Worm (Caenorhabditis elegans) whole organism, L2 larva: Measurements from ENCODE around the gene ctns-1.

ENCODE experiments used
- C34F6.9 ChIP-seq: fragments of 150-350 bp; optimal IDR thresholded peaks from 2 replicates; lab custom pipeline; 2014; ENCODE audit warnings: missing biosample characterization, missing genetic modification characterization
- F13H6.1 ChIP-seq: sonication (generic microtip); optimal IDR thresholded peaks from 2 replicates; lab custom pipeline; 2016; ENCODE audit warnings: missing genetic modification characterization, missing compliant biosample characterization
- R02D3.7 ChIP-seq: fragments of 150-350 bp; optimal IDR thresholded peaks from 2 replicates; lab custom pipeline; 2014; ENCODE audit warnings: missing biosample characterization, missing genetic modification characterization
- Y55F3AM.14 ChIP-seq: fragments of 200-800 bp; sonication (Bioruptor generic); optimal IDR thresholded peaks from 2 replicates; lab custom pipeline; 2018; ENCODE audit warnings: mild to moderate bottlenecking, missing genetic modification characterization, missing compliant biosample characterization
- ZK546.5 ChIP-seq: sonication (generic microtip); optimal IDR thresholded peaks from 2 replicates; lab custom pipeline; 2017; ENCODE audit warnings: missing biosample characterization, missing genetic modification characterization
- alr-1 ChIP-seq: fragments of 150-350 bp; optimal IDR thresholded peaks from 2 replicates; lab custom pipeline; 2014; ENCODE audit warnings: missing biosample characterization, missing genetic modification characterization
- aly-2 ChIP-seq: fragments of 150-350 bp; optimal IDR thresholded peaks from 2 replicates; lab custom pipeline; 2014; ENCODE audit warnings: missing biosample characterization, missing genetic modification characterization
- ama-1 ChIP-seq: fragments of 150-350 bp; optimal IDR thresholded peaks from 2 replicates; lab custom pipeline; 2018; ENCODE audit warnings: inconsistent platforms
- blmp-1 ChIP-seq: sonication (generic microtip); optimal IDR thresholded peaks from 2 replicates; lab custom pipeline; 2017; ENCODE audit warnings: missing genetic modification characterization, mild to moderate bottlenecking, missing compliant biosample characterization, antibody characterized with exemption, moderate library complexity; ENCODE audit not compliant: insufficient read depth
- ceh-16 ChIP-seq: fragments of 150-350 bp; optimal IDR thresholded peaks from 2 replicates; lab custom pipeline; 2014; ENCODE audit warnings: missing biosample characterization, missing genetic modification characterization
- ceh-82 ChIP-seq: fragments of 150-350 bp; optimal IDR thresholded peaks from 2 replicates; lab custom pipeline; 2014; ENCODE audit warnings: missing biosample characterization, missing genetic modification characterization
- crh-2 ChIP-seq: sonication (generic microtip); optimal IDR thresholded peaks from 2 replicates; lab custom pipeline; 2017; ENCODE audit warnings: missing biosample characterization, missing genetic modification characterization
- dmd-4 ChIP-seq: sonication (generic microtip); optimal IDR thresholded peaks from 2 replicates; lab custom pipeline; 2017; ENCODE audit warnings: missing biosample characterization, missing genetic modification characterization
- egl-27 ChIP-seq: sonication (generic microtip); optimal IDR thresholded peaks from 3 replicates; lab custom pipeline; 2017; ENCODE audit warnings: missing biosample characterization, missing genetic modification reagents, missing genetic modification characterization
- elt-1 ChIP-seq: fragments of 150-350 bp; optimal IDR thresholded peaks from 2 replicates; lab custom pipeline; 2014; ENCODE audit warnings: missing biosample characterization, missing genetic modification characterization
- elt-3 ChIP-seq: sonication (generic microtip); optimal IDR thresholded peaks from 2 replicates; lab custom pipeline; 2017; ENCODE audit warnings: missing biosample characterization, missing genetic modification characterization
- fos-1 ChIP-seq: fragments of 150-350 bp; optimal IDR thresholded peaks from 2 replicates; lab custom pipeline; 2014; ENCODE audit warnings: missing biosample characterization, missing genetic modification characterization
- gmeb-1 ChIP-seq: fragments of 150-350 bp; optimal IDR thresholded peaks from 2 replicates; lab custom pipeline; 2014; ENCODE audit warnings: missing biosample characterization, missing genetic modification characterization
- lin-11 ChIP-seq: fragments of 150-350 bp; sonication (generic microtip); optimal IDR thresholded peaks from 2 replicates; lab custom pipeline; 2014; ENCODE audit warnings: missing biosample characterization, missing genetic modification characterization, inconsistent platforms, mixed read lengths
- lin-13 ChIP-seq: fragments of 150-350 bp; optimal IDR thresholded peaks from 2 replicates; lab custom pipeline; 2014; ENCODE audit warnings: missing biosample characterization, missing genetic modification reagents, missing genetic modification characterization
- lin-39 ChIP-seq: fragments of 150-350 bp; optimal IDR thresholded peaks from 2 replicates; lab custom pipeline; 2014; ENCODE audit warnings: missing biosample characterization, missing genetic modification reagents, missing genetic modification characterization
- lsy-2 ChIP-seq, 2 experiments: fragments of 150-350 bp in 1 of 2; sonication (generic microtip) in 1 of 2; optimal IDR thresholded peaks; 2 replicates each; lab custom pipeline; 2014 to 2017; ENCODE audit warnings: missing biosample characterization in 2 of 2, missing genetic modification characterization in 2 of 2
- mab-5 ChIP-seq: fragments of 150-350 bp; optimal IDR thresholded peaks from 2 replicates; lab custom pipeline; 2014; ENCODE audit warnings: missing biosample characterization, missing genetic modification characterization
- mbf-1 ChIP-seq: sonication (generic microtip); optimal IDR thresholded peaks from 2 replicates; lab custom pipeline; 2017; ENCODE audit warnings: missing biosample characterization, missing genetic modification characterization
- mdl-1 ChIP-seq, 2 experiments: fragments of 150-350 bp in 1 of 2; sonication (generic microtip) in 1 of 2; optimal IDR thresholded peaks; 2 replicates each; lab custom pipeline; 2017; ENCODE audit warnings: missing biosample characterization in 2 of 2, missing genetic modification characterization in 2 of 2
- nhr-10 ChIP-seq: sonication (generic microtip); optimal IDR thresholded peaks from 2 replicates; lab custom pipeline; 2017; ENCODE audit warnings: missing biosample characterization, missing genetic modification characterization
- nhr-11 ChIP-seq: fragments of 150-350 bp; optimal IDR thresholded peaks from 2 replicates; lab custom pipeline; 2014; ENCODE audit warnings: missing biosample characterization, missing genetic modification characterization
- nhr-12 ChIP-seq: fragments of 150-350 bp; optimal IDR thresholded peaks from 2 replicates; lab custom pipeline; 2014; ENCODE audit warnings: missing biosample characterization, missing genetic modification characterization
- nhr-129 ChIP-seq: fragments of 150-350 bp; optimal IDR thresholded peaks from 2 replicates; lab custom pipeline; 2014; ENCODE audit warnings: missing biosample characterization, missing genetic modification characterization
- nhr-21 ChIP-seq: fragments of 150-350 bp; optimal IDR thresholded peaks from 2 replicates; lab custom pipeline; 2014; ENCODE audit warnings: missing biosample characterization, missing genetic modification characterization
- nhr-23 ChIP-seq: fragments of 150-350 bp; optimal IDR thresholded peaks from 2 replicates; lab custom pipeline; 2014; ENCODE audit warnings: missing biosample characterization, missing genetic modification reagents, missing genetic modification characterization
- nhr-237 ChIP-seq: fragments of 150-350 bp; optimal IDR thresholded peaks from 2 replicates; lab custom pipeline; 2014; ENCODE audit warnings: missing biosample characterization, missing genetic modification characterization
- nhr-25 ChIP-seq: fragments of 150-350 bp; sonication (generic microtip); optimal IDR thresholded peaks from 3 replicates; lab custom pipeline; 2014; ENCODE audit warnings: missing biosample characterization, missing genetic modification characterization
- nhr-6 ChIP-seq: fragments of 150-350 bp; optimal IDR thresholded peaks from 2 replicates; lab custom pipeline; 2014; ENCODE audit warnings: missing biosample characterization, missing genetic modification characterization
- nhr-77 ChIP-seq: fragments of 150-350 bp; optimal IDR thresholded peaks from 2 replicates; lab custom pipeline; 2014; ENCODE audit warnings: missing biosample characterization, missing genetic modification characterization
- peb-1 ChIP-seq: fragments of 150-350 bp; optimal IDR thresholded peaks from 2 replicates; lab custom pipeline; 2014; ENCODE audit warnings: missing biosample characterization, missing genetic modification characterization
- sem-4 ChIP-seq: fragments of 150-350 bp; optimal IDR thresholded peaks from 2 replicates; lab custom pipeline; 2014; ENCODE audit warnings: missing biosample characterization, missing genetic modification reagents, missing genetic modification characterization
- skn-1 ChIP-seq: sonication (generic microtip); optimal IDR thresholded peaks from 2 replicates; lab custom pipeline; 2017; ENCODE audit warnings: missing biosample characterization, missing genetic modification characterization
- sma-3 ChIP-seq: sonication (generic microtip); optimal IDR thresholded peaks from 2 replicates; lab custom pipeline; 2016; ENCODE audit warnings: missing genetic modification reagents, missing genetic modification characterization, missing compliant biosample characterization
- sma-9 ChIP-seq, 2 experiments: fragments of 150-350 bp in 1 of 2; sonication (generic microtip) in 1 of 2; optimal IDR thresholded peaks; 2 replicates each; lab custom pipeline; 2014 to 2016; ENCODE audit warnings: missing genetic modification characterization in 2 of 2, mild to moderate bottlenecking in 1 of 2, missing biosample characterization in 1 of 2, missing compliant biosample characterization in 1 of 2, missing genetic modification reagents in 1 of 2, moderate library complexity in 1 of 2
- snpc-4 ChIP-seq: fragments of 150-350 bp; optimal IDR thresholded peaks from 2 replicates; lab custom pipeline; 2014; ENCODE audit warnings: missing biosample characterization, missing genetic modification characterization
- unc-39 ChIP-seq: fragments of 150-350 bp; optimal IDR thresholded peaks from 2 replicates; lab custom pipeline; 2014; ENCODE audit warnings: missing biosample characterization, missing genetic modification characterization
- unc-55 ChIP-seq: fragments of 150-350 bp; sonication (generic microtip); optimal IDR thresholded peaks from 3 replicates; lab custom pipeline; 2014; ENCODE audit warnings: missing biosample characterization, missing genetic modification reagents, missing genetic modification characterization
- unc-62 ChIP-seq: fragments of 150-350 bp; optimal IDR thresholded peaks from 2 replicates; lab custom pipeline; 2014; ENCODE audit warnings: missing biosample characterization, missing genetic modification reagents, missing genetic modification characterization
- zag-1 ChIP-seq: fragments of 150-350 bp; optimal IDR thresholded peaks from 2 replicates; lab custom pipeline; 2014; ENCODE audit warnings: missing biosample characterization, missing genetic modification characterization
- ztf-1 ChIP-seq: fragments of 200-800 bp; sonication (Bioruptor generic); conservative IDR thresholded peaks from 2 replicates; pipeline ENCODE4 v1.3.6; 2022; ENCODE audit warnings: missing genetic modification characterization, missing compliant biosample characterization
- ztf-11 ChIP-seq: sonication (generic microtip); optimal IDR thresholded peaks from 2 replicates; lab custom pipeline; 2017; ENCODE audit warnings: missing biosample characterization, missing genetic modification characterization
- ztf-4 ChIP-seq: fragments of 150-350 bp; optimal IDR thresholded peaks from 2 replicates; lab custom pipeline; 2014; ENCODE audit warnings: missing biosample characterization, missing genetic modification characterization

ctns-1 gene

ce11 chrII:8091528-8091927 is 45.2 kb downstream of the ctns-1 start (continued):
- TF ChIP-seq aly-2 (tag; lab: Kevin White, UChicago): no peak
- peak; percentile 59 for TF ChIP-seq nhr-25 (tag; lab: Kevin White, UChicago)
- no peak for TF ChIP-seq ZK546.5 (tag; lab: Kevin White, UChicago)
- no peak for TF ChIP-seq nhr-77 (tag; lab: Kevin White, UChicago)
- no peak for TF ChIP-seq elt-3 (tag; lab: Kevin White, UChicago)
- TF ChIP-seq ama-1 (lab: Kevin White, UChicago): peak; percentile 84
- no peak for TF ChIP-seq ztf-1
- TF ChIP-seq nhr-237: no peak
- TF ChIP-seq lin-39 (tag; lab: Kevin White, UChicago): no peak
- TF ChIP-seq Y55F3AM.14: no peak
- TF ChIP-seq mab-5 (tag; lab: Kevin White, UChicago): no peak
- peak; percentile 63 for TF ChIP-seq egl-27 (tag; lab: Kevin White, UChicago)
- no peak for TF ChIP-seq unc-62 (GFP tag; lab: Kevin White, UChicago)
- no peak for TF ChIP-seq sem-4 (tag; lab: Kevin White, UChicago)
- TF ChIP-seq blmp-1: peak; percentile 28
- peak; percentile 71 for TF ChIP-seq lin-13 (GFP tag; lab: Kevin White, UChicago)
- peak; percentile 18 for TF ChIP-seq C34F6.9 (tag; lab: Kevin White, UChicago)
- TF ChIP-seq ceh-82 (tag; lab: Kevin White, UChicago): no peak

- TF ChIP-seq gmeb-1 (tag; lab: Kevin White, UChicago) (peak; percentile 92), elt-1 (tag; lab: Kevin White, UChicago) (no peak), ztf-1 (no peak), dmd-4 (no peak), ceh-82 (tag; lab: Kevin White, UChicago) (no peak), lin-11 (tag; lab: Kevin White, UChicago) (peak; percentile 52), nhr-12 (no peak), ceh-16 (tag; lab: Kevin White, UChicago) (no peak), mab-5 (tag; lab: Kevin White, UChicago) (peak; percentile 40), nhr-21 (tag; lab: Kevin White, UChicago) (peak; percentile 51), mbf-1 (tag; lab: Kevin White, UChicago) (no peak), skn-1 (tag; lab: Kevin White, UChicago) (no peak), ama-1 (lab: Kevin White, UChicago) (no peak), fos-1 (peak; percentile 53), nhr-77 (tag; lab: Kevin White, UChicago) (no peak), lin-39 (tag; lab: Kevin White, UChicago) (no peak), F13H6.1 (tag; lab: Kevin White, UChicago) (peak; percentile 55), nhr-237 (no peak), nhr-11 (tag; lab: Kevin White, UChicago) (no peak), R02D3.7 (no peak), sma-3 (GFP tag; lab: Kevin White, UChicago) (peak; percentile 63), ztf-11 (tag; lab: Kevin White, UChicago) (no peak), snpc-4 (tag; lab: Kevin White, UChicago) (peak; percentile 87), unc-62 (GFP tag; lab: Kevin White, UChicago) (no peak), aly-2 (tag; lab: Kevin White, UChicago) (no peak), ZK546.5 (tag; lab: Kevin White, UChicago) (no peak), mdl-1 (tag; optimal IDR thresholded peaks at IDR 0.05; lab: Kevin White, UChicago) (no peak), sem-4 (tag; lab: Kevin White, UChicago) (peak; percentile 24), nhr-129 (tag; lab: Kevin White, UChicago) (peak; percentile 64), blmp-1 (no peak), Y55F3AM.14 (no peak), ztf-4 (peak; percentile 51), egl-27 (tag; lab: Kevin White, UChicago) (no peak), nhr-6 (tag; lab: Kevin White, UChicago) (peak; percentile 16), lin-13 (GFP tag; lab: Kevin White, UChicago) (peak; percentile 65), nhr-10 (no peak), peb-1 (no peak), sma-9 (GFP tag; optimal IDR thresholded peaks at IDR 0.05; lab: Kevin White, UChicago) (peak; percentile 80), sma-9 (tag; optimal IDR thresholded peaks at IDR 0.05; lab: Kevin White, UChicago) (no peak), zag-1 (tag; lab: Kevin White, UChicago) (no peak), crh-2 (tag; lab: Kevin White, UChicago) (peak; percentile 83), C34F6.9 (tag; lab: Kevin White, UChicago) (peak; percentile 81), nhr-25 (tag; lab: Kevin White, UChicago) (peak; percentile 66), nhr-23 (tag; lab: Kevin White, UChicago) (no peak), alr-1 (tag; lab: Kevin White, UChicago) (no peak), unc-55 (GFP tag; lab: Kevin White, UChicago) (peak; percentile 69), unc-39 (tag; lab: Kevin White, UChicago) (no peak), lsy-2 (tag; optimal IDR thresholded peaks at IDR 0.05; lab: Kevin White, UChicago) (peak; percentile 61 to 87), elt-3 (tag; lab: Kevin White, UChicago) (no peak)
Observed at ce11 chrII:8086803-8087202, 49.9 kb downstream of the ctns-1 start, which contains the start of gene K02C4.3. TSS of gene K02C4.3 (minus strand) at chrII:8086853.
